Worm (Caenorhabditis elegans) whole organism, midembryonic: ENCODE measurements around the gene acl-7.

Experiments used
- klf-2 ChIP-seq: fragments of 200-800 bp; sonication (Bioruptor generic); conservative IDR thresholded peaks from 2 replicates; pipeline ENCODE4 v1.3.6; 2022; ENCODE audit warnings: missing genetic modification reagents, missing genetic modification characterization, missing compliant biosample characterization
- tab-1 ChIP-seq: fragments of 200-800 bp; sonication (Bioruptor generic); IDR thresholded peaks from 2 replicates; pipeline ENCODE4 v1.3.6; 2022; ENCODE audit warnings: missing genetic modification characterization, missing compliant biosample characterization

ce11 chrII:12806602-12807182 lies 9.6 kb downstream of the acl-7 start, which contains the start of gene spds-1:
- TF ChIP-seq tab-1 (GFP tag; lab: Robert Waterston, UW) (no peak), klf-2 (no peak)
